Worm (Caenorhabditis elegans) whole organism, L3 larva: Measurements from ENCODE around the gene his-42.

Experiments used
- elt-3 ChIP-seq, 3 experiments: fragments of 150-350 bp in 1 of 3; sonication (generic microtip) in 2 of 3; optimal IDR thresholded peaks; 2 replicates in 2 of 3; 4 replicates in 1 of 3; lab custom pipeline; 2014 to 2017; ENCODE audit warnings: missing biosample characterization in 3 of 3, missing genetic modification characterization in 3 of 3
- fkh-10 ChIP-seq: sonication (generic microtip); optimal IDR thresholded peaks from 2 replicates; lab custom pipeline; 2017; ENCODE audit warnings: missing biosample characterization, missing genetic modification reagents, missing genetic modification characterization
- nhr-237 ChIP-seq: fragments of 150-350 bp; optimal IDR thresholded peaks from 2 replicates; lab custom pipeline; 2014; ENCODE audit warnings: missing biosample characterization, missing genetic modification characterization
- nhr-28 ChIP-seq: fragments of 150-350 bp; optimal IDR thresholded peaks from 2 replicates; lab custom pipeline; 2014; ENCODE audit warnings: missing biosample characterization, missing genetic modification characterization
- nhr-76 ChIP-seq: fragments of 150-350 bp; sonication (generic microtip); optimal IDR thresholded peaks from 5 replicates; lab custom pipeline; 2014; ENCODE audit warnings: missing biosample characterization, missing genetic modification characterization
- nhr-77 ChIP-seq: fragments of 150-350 bp; optimal IDR thresholded peaks from 2 replicates; lab custom pipeline; 2014; ENCODE audit warnings: missing biosample characterization, missing genetic modification characterization
- skn-1 ChIP-seq: fragments of 150-350 bp; optimal IDR thresholded peaks from 2 replicates; lab custom pipeline; 2014; ENCODE audit warnings: missing biosample characterization, missing genetic modification characterization
- unc-39 ChIP-seq: sonication (generic microtip); optimal IDR thresholded peaks from 4 replicates; lab custom pipeline; 2017; ENCODE audit warnings: missing biosample characterization, missing genetic modification characterization
- ztf-11 ChIP-seq: fragments of 150-350 bp; optimal IDR thresholded peaks from 2 replicates; lab custom pipeline; 2014; ENCODE audit warnings: missing biosample characterization, missing genetic modification characterization

DNA sequence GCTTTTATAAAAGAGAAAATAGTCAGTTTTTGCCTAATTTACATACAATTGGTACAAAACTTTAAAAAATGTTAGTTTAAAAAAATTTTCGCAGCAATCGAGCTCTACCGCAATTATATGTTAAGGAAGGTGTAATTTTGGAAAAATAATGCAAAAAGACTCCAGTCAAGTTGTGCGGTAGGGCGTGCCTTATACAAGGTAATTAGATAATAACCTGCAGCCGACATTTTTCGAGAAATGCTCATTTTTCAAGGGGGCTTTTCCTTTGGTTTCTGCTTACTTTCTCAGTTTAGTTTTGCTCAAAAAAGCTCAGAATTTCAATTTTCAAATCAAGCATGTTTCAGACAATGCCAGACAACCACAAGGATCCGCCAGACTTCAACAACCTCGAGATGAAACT is 1.8 kb upstream of the his-42 start, which contains the start of gene F08G2.4:
- TF ChIP-seq unc-39 (tag; lab: Kevin White, UChicago) (no peak), nhr-76 (tag; lab: Kevin White, UChicago) (no peak), nhr-28 (tag; lab: Kevin White, UChicago) (no peak), fkh-10 (no peak), nhr-77 (tag; lab: Kevin White, UChicago) (no peak), ztf-11 (tag; lab: Kevin White, UChicago) (no peak), skn-1 (tag; lab: Kevin White, UChicago) (no peak), elt-3 (tag; optimal IDR thresholded peaks at IDR 0.05; lab: Kevin White, UChicago) (no peak), nhr-237 (tag; lab: Kevin White, UChicago) (no peak)
